Worm (Caenorhabditis elegans): Measurements from ENCODE around the gene T23B5.6.
A peak's percentile ranks its signal among the peaks of the same experiment; 100 is the strongest.

The T23B5.6 gene

ce11 chrIV:12689709-12690142 lies 12.7 kb upstream of the T23B5.6 start (continued):
- TF ChIP-seq spr-3 (GFP tag; optimal IDR thresholded peaks at IDR 0.05), result no peak
- peak; percentile 40 for TF ChIP-seq mes-2 (tag; optimal IDR thresholded peaks at IDR 0.05; ENCODE audit: poor library complexity, severe bottlenecking)
- peak; percentile 78 for TF ChIP-seq T20F7.1 (GFP tag; optimal IDR thresholded peaks at IDR 0.05)
- peak in 1 of 2 experiments; percentile 57 for TF ChIP-seq daf-16 (GFP tag; optimal IDR thresholded peaks at IDR 0.05)
- peak; percentile 73 for TF ChIP-seq daf-16 (tag; optimal IDR thresholded peaks at IDR 0.05)
- TF ChIP-seq nhr-237 (tag; optimal IDR thresholded peaks at IDR 0.05), result no peak
- peak in 1 of 2 experiments; percentile 50 for TF ChIP-seq mdl-1 (tag; optimal IDR thresholded peaks at IDR 0.05)
- TF ChIP-seq unc-62 (GFP tag; optimal IDR thresholded peaks at IDR 0.05 in 1 of 2), result peak in 1 of 2 experiments; percentile 5
- no peak for TF ChIP-seq unc-62 (tag; optimal IDR thresholded peaks at IDR 0.05)
- TF ChIP-seq zag-1 (tag; optimal IDR thresholded peaks at IDR 0.05), result no peak
- no peak for TF ChIP-seq ceh-32 (tag; optimal IDR thresholded peaks at IDR 0.05; ENCODE audit: poor library complexity)
- peak; percentile 81 for TF ChIP-seq dve-1 (tag; optimal IDR thresholded peaks at IDR 0.05; ENCODE audit: insufficient read depth)
- TF ChIP-seq gei-8 (GFP tag; optimal IDR thresholded peaks at IDR 0.05), result no peak
- TF ChIP-seq lin-38 (GFP tag; IDR thresholded peaks at IDR 0.05), result no peak
- TF ChIP-seq zip-11 (GFP tag; IDR thresholded peaks at IDR 0.05), result no peak
- no peak for TF ChIP-seq dpl-1 (GFP tag; optimal IDR thresholded peaks at IDR 0.05)
- TF ChIP-seq nhr-102 (tag; optimal IDR thresholded peaks at IDR 0.05), result peak; percentile 76
- TF ChIP-seq ztf-7 (tag; optimal IDR thresholded peaks at IDR 0.05), result no peak
- no peak for TF ChIP-seq lin-39 (tag; optimal IDR thresholded peaks at IDR 0.05)
- 0 out of 2 replicates have a peak, but pooled peaks have one; percentile 19 for TF ChIP-seq ceh-20 (GFP tag; IDR thresholded peaks at IDR 0.05)
- TF ChIP-seq pqm-1 (tag; optimal IDR thresholded peaks at IDR 0.05), result peak; percentile 95
- peak; percentile 54 for TF ChIP-seq hlh-30 (tag; optimal IDR thresholded peaks at IDR 0.05; ENCODE audit: insufficient read depth)
- TF ChIP-seq hif-1 (tag; optimal IDR thresholded peaks at IDR 0.05), result no peak
- TF ChIP-seq aha-1 (tag), result no peak
- no peak for TF ChIP-seq arid-1 (GFP tag; conservative IDR thresholded peaks at IDR 0.05)
- TF ChIP-seq jun-1 (tag; optimal IDR thresholded peaks at IDR 0.05), result no peak
- TF ChIP-seq zfp-2 (tag; optimal IDR thresholded peaks at IDR 0.05), result no peak
- TF ChIP-seq fos-1 (tag; optimal IDR thresholded peaks at IDR 0.05), result no peak
- no peak for TF ChIP-seq Y105C5A.15 (GFP tag; IDR thresholded peaks at IDR 0.05)
- no peak for TF ChIP-seq F44E2.7 (GFP tag; IDR thresholded peaks at IDR 0.05)
- TF ChIP-seq snpc-4 (tag; optimal IDR thresholded peaks at IDR 0.05), result no peak
- TF ChIP-seq F26F4.8 (GFP tag; conservative IDR thresholded peaks at IDR 0.05), result no peak
- no peak for TF ChIP-seq R02D3.7 (tag; optimal IDR thresholded peaks at IDR 0.05)
- TF ChIP-seq lin-1 (GFP tag; IDR thresholded peaks at IDR 0.05), result peak; percentile 81
- TF ChIP-seq ctbp-1 (GFP tag; IDR thresholded peaks at IDR 0.05), result no peak
- TF ChIP-seq mxl-2 (GFP tag; conservative IDR thresholded peaks at IDR 0.05), result no peak
- no peak for TF ChIP-seq nhr-111 (GFP tag; optimal IDR thresholded peaks at IDR 0.05)
- peak; percentile 98 for TF ChIP-seq dmd-6 (GFP tag; IDR thresholded peaks at IDR 0.05)
- TF ChIP-seq snpc-1.2 (GFP tag; IDR thresholded peaks at IDR 0.05), result no peak
- TF ChIP-seq ceh-28 (tag; optimal IDR thresholded peaks at IDR 0.05), result no peak
- TF ChIP-seq egl-43 (GFP tag; IDR thresholded peaks at IDR 0.05), result no peak
- TF ChIP-seq F10B5.3 (tag; optimal IDR thresholded peaks at IDR 0.05), result no peak
- no peak for TF ChIP-seq egl-27 (tag; optimal IDR thresholded peaks at IDR 0.05)
- TF ChIP-seq php-3 (GFP tag; IDR thresholded peaks at IDR 0.05), result peak; percentile 90
- no peak for TF ChIP-seq lin-29 (GFP tag; IDR thresholded peaks at IDR 0.05)
- no peak for TF ChIP-seq nhr-10 (tag; optimal IDR thresholded peaks at IDR 0.05)
- TF ChIP-seq nhr-76 (tag; optimal IDR thresholded peaks at IDR 0.05), result no peak
- TF ChIP-seq ceh-44 (GFP tag; IDR thresholded peaks at IDR 0.05), result no peak
- no peak for TF ChIP-seq skn-1 (tag; optimal IDR thresholded peaks at IDR 0.05)
- no peak for TF ChIP-seq nhr-11 (tag; optimal IDR thresholded peaks at IDR 0.05)
- TF ChIP-seq Y5F2A.4 (GFP tag; optimal IDR thresholded peaks at IDR 0.05), result no peak
- peak; percentile 90 for TF ChIP-seq nhr-48 (tag; optimal IDR thresholded peaks at IDR 0.05)
- TF ChIP-seq Y48G9A.11 (GFP tag; IDR thresholded peaks at IDR 0.05), result no peak
